Fruit fly (Drosophila melanogaster): ENCODE data around the gene noc.

noc gene

DNA sequence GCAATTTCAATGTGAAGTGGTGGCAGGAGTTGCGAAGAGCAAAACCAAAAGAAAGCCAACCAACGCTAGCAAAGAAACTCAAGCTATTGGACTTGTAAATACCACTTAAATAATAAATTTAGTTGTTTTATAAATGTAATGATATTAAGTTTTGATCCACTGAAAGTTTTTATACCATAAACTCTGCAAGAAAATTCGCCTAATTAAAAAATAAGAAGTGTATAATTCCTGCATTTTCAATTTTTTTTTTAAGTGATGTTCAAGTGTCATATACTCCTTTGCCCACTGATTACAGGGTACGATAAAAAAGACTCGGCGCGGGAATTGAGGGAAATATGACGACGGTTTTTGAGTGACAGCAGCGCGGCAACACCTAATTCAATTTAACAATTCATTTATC, 28.6 kb downstream of the noc start (continued):
- TF ChIP-seq CG6254 (GFP tag; optimal IDR thresholded peaks at IDR 0.05) (peak; percentile 1), Dll (GFP tag; IDR thresholded peaks at IDR 0.05; ENCODE audit: partially characterized antibody) (no peak), CG13287 (GFP tag; IDR thresholded peaks at IDR 0.05; ENCODE audit: partially characterized antibody) (no peak), Gug (GFP tag; IDR thresholded peaks at IDR 0.05) (no peak; the same call in 3 of the 4 replicates), Dek (tag; optimal IDR thresholded peaks at IDR 0.05) (peak; percentile 9), dan (GFP tag; IDR thresholded peaks at IDR 0.05) (no peak), CG12155 (GFP tag; optimal IDR thresholded peaks at IDR 0.05) (peak; percentile 40), shn (GFP tag; optimal IDR thresholded peaks at IDR 0.05) (no peak), fd96Cb (tag; optimal IDR thresholded peaks at IDR 0.05) (peak; percentile 39), CG3065 (GFP tag; optimal IDR thresholded peaks at IDR 0.05) (no peak), bbx (GFP tag; IDR thresholded peaks at IDR 0.05; ENCODE audit: partially characterized antibody) (no peak), CG7963 (GFP tag; IDR thresholded peaks at IDR 0.05; ENCODE audit: partially characterized antibody) (no peak), CG6272 (GFP tag; IDR thresholded peaks at IDR 0.05) (no peak), pb (GFP tag; optimal IDR thresholded peaks at IDR 0.05) (no peak), CG2875 (GFP tag; optimal IDR thresholded peaks at IDR 0.05) (peak; percentile 19), ken (GFP tag; IDR thresholded peaks at IDR 0.05) (no peak; the same call in 2 of the 3 replicates), Dfd (GFP tag; optimal IDR thresholded peaks at IDR 0.05) (no peak), dmrt11E (tag; optimal IDR thresholded peaks at IDR 0.05) (peak; percentile 81), ttk (GFP tag; IDR thresholded peaks at IDR 0.05) (peak; percentile 60), CG10366 (GFP tag; IDR thresholded peaks at IDR 0.05) (peak; percentile 40; the same call in 1 of the 2 replicates), br (optimal IDR thresholded peaks at IDR 0.05) (no peak), CG1233 (GFP tag; optimal IDR thresholded peaks at IDR 0.05) (no peak), CG17568 (GFP tag; optimal IDR thresholded peaks at IDR 0.05) (no peak), sd (tag; optimal IDR thresholded peaks at IDR 0.05) (no peak), Meics (GFP tag; optimal IDR thresholded peaks at IDR 0.05) (no peak), zf30C (GFP tag; optimal IDR thresholded peaks at IDR 0.05) (no peak), jing (GFP tag; optimal IDR thresholded peaks at IDR 0.05) (peak; percentile 4), tx (GFP tag; optimal IDR thresholded peaks at IDR 0.05) (no peak), HLH3B (GFP tag; IDR thresholded peaks at IDR 0.05) (no peak), unc-4 (GFP tag; IDR thresholded peaks at IDR 0.05; ENCODE audit: partially characterized antibody) (no peak), otp (GFP tag; IDR thresholded peaks at IDR 0.05) (0 out of 3 replicates have a peak, but pooled peaks have one; percentile 8), cas (GFP tag; IDR thresholded peaks at IDR 0.05) (no peak), CG6689 (GFP tag; IDR thresholded peaks at IDR 0.05) (peak; percentile 35; the same call in 1 of the 2 replicates), CG7928 (GFP tag; optimal IDR thresholded peaks at IDR 0.05) (no peak), ab (GFP tag; optimal IDR thresholded peaks at IDR 0.05) (no peak), CG10565 (GFP tag; optimal IDR thresholded peaks at IDR 0.05) (no peak), CG9609 (GFP tag; optimal IDR thresholded peaks at IDR 0.05) (no peak), CG10654 (GFP tag; optimal IDR thresholded peaks at IDR 0.05) (no peak), wor (GFP tag; IDR thresholded peaks at IDR 0.05) (no peak), trh (GFP tag; optimal IDR thresholded peaks at IDR 0.05) (no peak), vfl (GFP tag; optimal IDR thresholded peaks at IDR 0.05) (no peak), CG16813 (GFP tag; IDR thresholded peaks at IDR 0.05; ENCODE audit: partially characterized antibody) (no peak), eyg (GFP tag; optimal IDR thresholded peaks at IDR 0.05) (no peak), grn (GFP tag; optimal IDR thresholded peaks at IDR 0.05) (no peak), kah (GFP tag; optimal IDR thresholded peaks at IDR 0.05) (no peak), CG18011 (GFP tag; optimal IDR thresholded peaks at IDR 0.05) (no peak), NFAT (GFP tag; IDR thresholded peaks at IDR 0.05) (no peak), MTF-1 (GFP tag; optimal IDR thresholded peaks at IDR 0.05; ENCODE audit: borderline replicate concordance) (no peak), CG16779 (GFP tag; IDR thresholded peaks at IDR 0.05) (no peak), lilli (GFP tag; optimal IDR thresholded peaks at IDR 0.05) (peak; percentile 52), Side (GFP tag; optimal IDR thresholded peaks at IDR 0.05) (no peak), Lhr (GFP tag; optimal IDR thresholded peaks at IDR 0.05) (no peak)

Measured in whole organism, embryonic.